Worm (Caenorhabditis elegans) whole organism, L2 larva: ENCODE results near the gene T07C4.3.
A peak's percentile ranks its signal among the peaks of the same experiment; 100 is the strongest.

Source experiments
- C34F6.9 ChIP-seq: fragments of 150-350 bp; optimal IDR thresholded peaks from 2 replicates; lab custom pipeline; 2014; ENCODE audit warnings: missing biosample characterization, missing genetic modification characterization
- F13H6.1 ChIP-seq: sonication (generic microtip); optimal IDR thresholded peaks from 2 replicates; lab custom pipeline; 2016; ENCODE audit warnings: missing genetic modification characterization, missing compliant biosample characterization
- R02D3.7 ChIP-seq: fragments of 150-350 bp; optimal IDR thresholded peaks from 2 replicates; lab custom pipeline; 2014; ENCODE audit warnings: missing biosample characterization, missing genetic modification characterization
- Y55F3AM.14 ChIP-seq: fragments of 200-800 bp; sonication (Bioruptor generic); optimal IDR thresholded peaks from 2 replicates; lab custom pipeline; 2018; ENCODE audit warnings: mild to moderate bottlenecking, missing genetic modification characterization, missing compliant biosample characterization
- ZK546.5 ChIP-seq: sonication (generic microtip); optimal IDR thresholded peaks from 2 replicates; lab custom pipeline; 2017; ENCODE audit warnings: missing biosample characterization, missing genetic modification characterization
- alr-1 ChIP-seq: fragments of 150-350 bp; optimal IDR thresholded peaks from 2 replicates; lab custom pipeline; 2014; ENCODE audit warnings: missing biosample characterization, missing genetic modification characterization
- aly-2 ChIP-seq: fragments of 150-350 bp; optimal IDR thresholded peaks from 2 replicates; lab custom pipeline; 2014; ENCODE audit warnings: missing biosample characterization, missing genetic modification characterization
- ama-1 ChIP-seq: fragments of 150-350 bp; optimal IDR thresholded peaks from 2 replicates; lab custom pipeline; 2018; ENCODE audit warnings: inconsistent platforms
- blmp-1 ChIP-seq: sonication (generic microtip); optimal IDR thresholded peaks from 2 replicates; lab custom pipeline; 2017; ENCODE audit warnings: missing genetic modification characterization, mild to moderate bottlenecking, missing compliant biosample characterization, antibody characterized with exemption, moderate library complexity; ENCODE audit not compliant: insufficient read depth
- ceh-16 ChIP-seq: fragments of 150-350 bp; optimal IDR thresholded peaks from 2 replicates; lab custom pipeline; 2014; ENCODE audit warnings: missing biosample characterization, missing genetic modification characterization
- ceh-82 ChIP-seq: fragments of 150-350 bp; optimal IDR thresholded peaks from 2 replicates; lab custom pipeline; 2014; ENCODE audit warnings: missing biosample characterization, missing genetic modification characterization
- crh-2 ChIP-seq: sonication (generic microtip); optimal IDR thresholded peaks from 2 replicates; lab custom pipeline; 2017; ENCODE audit warnings: missing biosample characterization, missing genetic modification characterization
- egl-27 ChIP-seq: sonication (generic microtip); optimal IDR thresholded peaks from 3 replicates; lab custom pipeline; 2017; ENCODE audit warnings: missing biosample characterization, missing genetic modification reagents, missing genetic modification characterization
- elt-1 ChIP-seq: fragments of 150-350 bp; optimal IDR thresholded peaks from 2 replicates; lab custom pipeline; 2014; ENCODE audit warnings: missing biosample characterization, missing genetic modification characterization
- elt-3 ChIP-seq: sonication (generic microtip); optimal IDR thresholded peaks from 2 replicates; lab custom pipeline; 2017; ENCODE audit warnings: missing biosample characterization, missing genetic modification characterization
- fos-1 ChIP-seq: fragments of 150-350 bp; optimal IDR thresholded peaks from 2 replicates; lab custom pipeline; 2014; ENCODE audit warnings: missing biosample characterization, missing genetic modification characterization
- gmeb-1 ChIP-seq: fragments of 150-350 bp; optimal IDR thresholded peaks from 2 replicates; lab custom pipeline; 2014; ENCODE audit warnings: missing biosample characterization, missing genetic modification characterization
- lin-11 ChIP-seq: fragments of 150-350 bp; sonication (generic microtip); optimal IDR thresholded peaks from 2 replicates; lab custom pipeline; 2014; ENCODE audit warnings: missing biosample characterization, missing genetic modification characterization, inconsistent platforms, mixed read lengths
- lin-13 ChIP-seq: fragments of 150-350 bp; optimal IDR thresholded peaks from 2 replicates; lab custom pipeline; 2014; ENCODE audit warnings: missing biosample characterization, missing genetic modification reagents, missing genetic modification characterization
- lin-39 ChIP-seq: fragments of 150-350 bp; optimal IDR thresholded peaks from 2 replicates; lab custom pipeline; 2014; ENCODE audit warnings: missing biosample characterization, missing genetic modification reagents, missing genetic modification characterization
- lsy-2 ChIP-seq, 2 experiments: fragments of 150-350 bp in 1 of 2; sonication (generic microtip) in 1 of 2; optimal IDR thresholded peaks; 2 replicates each; lab custom pipeline; 2014 to 2017; ENCODE audit warnings: missing biosample characterization in 2 of 2, missing genetic modification characterization in 2 of 2
- mab-5 ChIP-seq: fragments of 150-350 bp; optimal IDR thresholded peaks from 2 replicates; lab custom pipeline; 2014; ENCODE audit warnings: missing biosample characterization, missing genetic modification characterization
- mbf-1 ChIP-seq: sonication (generic microtip); optimal IDR thresholded peaks from 2 replicates; lab custom pipeline; 2017; ENCODE audit warnings: missing biosample characterization, missing genetic modification characterization
- mdl-1 ChIP-seq, 2 experiments: fragments of 150-350 bp in 1 of 2; sonication (generic microtip) in 1 of 2; optimal IDR thresholded peaks; 2 replicates each; lab custom pipeline; 2017; ENCODE audit warnings: missing biosample characterization in 2 of 2, missing genetic modification characterization in 2 of 2
- nhr-11 ChIP-seq: fragments of 150-350 bp; optimal IDR thresholded peaks from 2 replicates; lab custom pipeline; 2014; ENCODE audit warnings: missing biosample characterization, missing genetic modification characterization
- nhr-12 ChIP-seq: fragments of 150-350 bp; optimal IDR thresholded peaks from 2 replicates; lab custom pipeline; 2014; ENCODE audit warnings: missing biosample characterization, missing genetic modification characterization
- nhr-129 ChIP-seq: fragments of 150-350 bp; optimal IDR thresholded peaks from 2 replicates; lab custom pipeline; 2014; ENCODE audit warnings: missing biosample characterization, missing genetic modification characterization
- nhr-21 ChIP-seq: fragments of 150-350 bp; optimal IDR thresholded peaks from 2 replicates; lab custom pipeline; 2014; ENCODE audit warnings: missing biosample characterization, missing genetic modification characterization
- nhr-23 ChIP-seq: fragments of 150-350 bp; optimal IDR thresholded peaks from 2 replicates; lab custom pipeline; 2014; ENCODE audit warnings: missing biosample characterization, missing genetic modification reagents, missing genetic modification characterization
- nhr-25 ChIP-seq: fragments of 150-350 bp; sonication (generic microtip); optimal IDR thresholded peaks from 3 replicates; lab custom pipeline; 2014; ENCODE audit warnings: missing biosample characterization, missing genetic modification characterization
- nhr-6 ChIP-seq: fragments of 150-350 bp; optimal IDR thresholded peaks from 2 replicates; lab custom pipeline; 2014; ENCODE audit warnings: missing biosample characterization, missing genetic modification characterization
- peb-1 ChIP-seq: fragments of 150-350 bp; optimal IDR thresholded peaks from 2 replicates; lab custom pipeline; 2014; ENCODE audit warnings: missing biosample characterization, missing genetic modification characterization
- sem-4 ChIP-seq: fragments of 150-350 bp; optimal IDR thresholded peaks from 2 replicates; lab custom pipeline; 2014; ENCODE audit warnings: missing biosample characterization, missing genetic modification reagents, missing genetic modification characterization
- skn-1 ChIP-seq: sonication (generic microtip); optimal IDR thresholded peaks from 2 replicates; lab custom pipeline; 2017; ENCODE audit warnings: missing biosample characterization, missing genetic modification characterization
- sma-3 ChIP-seq: sonication (generic microtip); optimal IDR thresholded peaks from 2 replicates; lab custom pipeline; 2016; ENCODE audit warnings: missing genetic modification reagents, missing genetic modification characterization, missing compliant biosample characterization
- sma-9 ChIP-seq, 2 experiments: fragments of 150-350 bp in 1 of 2; sonication (generic microtip) in 1 of 2; optimal IDR thresholded peaks; 2 replicates each; lab custom pipeline; 2014 to 2016; ENCODE audit warnings: missing genetic modification characterization in 2 of 2, mild to moderate bottlenecking in 1 of 2, missing biosample characterization in 1 of 2, missing compliant biosample characterization in 1 of 2, missing genetic modification reagents in 1 of 2, moderate library complexity in 1 of 2
- snpc-4 ChIP-seq: fragments of 150-350 bp; optimal IDR thresholded peaks from 2 replicates; lab custom pipeline; 2014; ENCODE audit warnings: missing biosample characterization, missing genetic modification characterization
- unc-39 ChIP-seq: fragments of 150-350 bp; optimal IDR thresholded peaks from 2 replicates; lab custom pipeline; 2014; ENCODE audit warnings: missing biosample characterization, missing genetic modification characterization
- unc-55 ChIP-seq: fragments of 150-350 bp; sonication (generic microtip); optimal IDR thresholded peaks from 3 replicates; lab custom pipeline; 2014; ENCODE audit warnings: missing biosample characterization, missing genetic modification reagents, missing genetic modification characterization
- unc-62 ChIP-seq: fragments of 150-350 bp; optimal IDR thresholded peaks from 2 replicates; lab custom pipeline; 2014; ENCODE audit warnings: missing biosample characterization, missing genetic modification reagents, missing genetic modification characterization
- zag-1 ChIP-seq: fragments of 150-350 bp; optimal IDR thresholded peaks from 2 replicates; lab custom pipeline; 2014; ENCODE audit warnings: missing biosample characterization, missing genetic modification characterization
- ztf-1 ChIP-seq: fragments of 200-800 bp; sonication (Bioruptor generic); conservative IDR thresholded peaks from 2 replicates; pipeline ENCODE4 v1.3.6; 2022; ENCODE audit warnings: missing genetic modification characterization, missing compliant biosample characterization
- ztf-11 ChIP-seq: sonication (generic microtip); optimal IDR thresholded peaks from 2 replicates; lab custom pipeline; 2017; ENCODE audit warnings: missing biosample characterization, missing genetic modification characterization
- ztf-4 ChIP-seq: fragments of 150-350 bp; optimal IDR thresholded peaks from 2 replicates; lab custom pipeline; 2014; ENCODE audit warnings: missing biosample characterization, missing genetic modification characterization

T07C4.3 gene

ce11 chrIII:10330372-10331062 lies 21.4 kb upstream of the T07C4.3 start, which contains the start of gene nex-2:
Gene nex-2, minus strand, starts transcription at chrIII:10330422.
- TF ChIP-seq egl-27 (tag; lab: Kevin White, UChicago): no peak
- TF ChIP-seq skn-1: no peak
- no peak for TF ChIP-seq mdl-1 (tag; optimal IDR thresholded peaks at IDR 0.05; lab: Kevin White, UChicago)
- no peak for TF ChIP-seq ceh-16 (tag; lab: Kevin White, UChicago)
- TF ChIP-seq fos-1 (tag; lab: Kevin White, UChicago): no peak
- no peak for TF ChIP-seq peb-1 (tag; lab: Kevin White, UChicago)
- no peak for TF ChIP-seq Y55F3AM.14 (GFP tag; lab: Kevin White, UChicago)
- no peak for TF ChIP-seq ceh-82 (tag; lab: Kevin White, UChicago)
- no peak for TF ChIP-seq sma-3
- no peak for TF ChIP-seq snpc-4 (tag; lab: Kevin White, UChicago)
- no peak for TF ChIP-seq nhr-23 (tag; lab: Kevin White, UChicago)
- TF ChIP-seq lsy-2 (tag; optimal IDR thresholded peaks at IDR 0.05; lab: Kevin White, UChicago): no peak

ce11 chrIII:10331232-10331631 lies 20.7 kb upstream of the T07C4.3 start:
- TF ChIP-seq sma-3: peak; percentile 15
- TF ChIP-seq nhr-129 (tag; lab: Kevin White, UChicago): peak; percentile 42
- TF ChIP-seq C34F6.9 (tag; lab: Kevin White, UChicago): peak; percentile 48
- TF ChIP-seq nhr-12: no peak
- TF ChIP-seq ama-1 (lab: Kevin White, UChicago): peak; percentile 54
- TF ChIP-seq nhr-11 (tag; lab: Kevin White, UChicago): no peak
- peak; percentile 36 for TF ChIP-seq F13H6.1

ce11 chrIII:10332560-10332959 lies 19.4 kb upstream of the T07C4.3 start, which contains the start of gene T07C4.12:
Gene T07C4.12, minus strand, starts transcription at chrIII:10332660.
- TF ChIP-seq nhr-129 (tag; lab: Kevin White, UChicago): no peak
- TF ChIP-seq unc-62 (GFP tag; lab: Kevin White, UChicago): no peak
- no peak for TF ChIP-seq ztf-4 (tag; lab: Kevin White, UChicago)
- TF ChIP-seq ztf-11 (tag; lab: Kevin White, UChicago): no peak
- TF ChIP-seq snpc-4 (tag; lab: Kevin White, UChicago): no peak
- TF ChIP-seq elt-1 (tag; lab: Kevin White, UChicago): no peak

- TF ChIP-seq alr-1 (tag; lab: Kevin White, UChicago): no peak
- TF ChIP-seq blmp-1 (tag; lab: Kevin White, UChicago): peak; percentile 31
- TF ChIP-seq mbf-1: no peak
- peak in 1 of 2 experiments; percentile 46 for TF ChIP-seq mdl-1 (tag; optimal IDR thresholded peaks at IDR 0.05; lab: Kevin White, UChicago)
- TF ChIP-seq ztf-1: no peak
- no peak for TF ChIP-seq nhr-12
- no peak for TF ChIP-seq unc-39 (tag; lab: Kevin White, UChicago)
- TF ChIP-seq gmeb-1 (tag; lab: Kevin White, UChicago): peak; percentile 90
- peak; percentile 36 for TF ChIP-seq ZK546.5 (tag; lab: Kevin White, UChicago)
- TF ChIP-seq zag-1 (tag; lab: Kevin White, UChicago): peak; percentile 39
- TF ChIP-seq R02D3.7 (tag; lab: Kevin White, UChicago): peak; percentile 49
- peak; percentile 85 for TF ChIP-seq lin-11 (tag; lab: Kevin White, UChicago)
- peak; percentile 78 for TF ChIP-seq lin-13 (GFP tag; lab: Kevin White, UChicago)
- peak; percentile 80 for TF ChIP-seq nhr-25 (tag; lab: Kevin White, UChicago)
- TF ChIP-seq crh-2 (tag; lab: Kevin White, UChicago): peak; percentile 87
- no peak for TF ChIP-seq ceh-82 (tag; lab: Kevin White, UChicago)
- peak; percentile 87 for TF ChIP-seq unc-55 (GFP tag; lab: Kevin White, UChicago)
- TF ChIP-seq nhr-129 (tag; lab: Kevin White, UChicago): peak; percentile 77
- peak; percentile 19 for TF ChIP-seq sem-4 (tag; lab: Kevin White, UChicago)
- peak; percentile 44 for TF ChIP-seq ztf-4 (tag; lab: Kevin White, UChicago)
- peak; percentile 11 for TF ChIP-seq Y55F3AM.14 (GFP tag; lab: Kevin White, UChicago)
- TF ChIP-seq egl-27 (tag; lab: Kevin White, UChicago): peak; percentile 77
- no peak for TF ChIP-seq unc-62 (GFP tag; lab: Kevin White, UChicago)
- peak; percentile 24 for TF ChIP-seq nhr-6 (tag; lab: Kevin White, UChicago)
- TF ChIP-seq aly-2 (tag; lab: Kevin White, UChicago): peak; percentile 33
- TF ChIP-seq ceh-16 (tag; lab: Kevin White, UChicago): peak; percentile 19
- peak; percentile 79 for TF ChIP-seq sma-9 (GFP tag; optimal IDR thresholded peaks at IDR 0.05; lab: Kevin White, UChicago)
- no peak for TF ChIP-seq sma-9 (tag; optimal IDR thresholded peaks at IDR 0.05; lab: Kevin White, UChicago)
- no peak for TF ChIP-seq lin-39 (tag; lab: Kevin White, UChicago)
- peak; percentile 84 for TF ChIP-seq F13H6.1
- peak; percentile 63 for TF ChIP-seq mab-5
- no peak for TF ChIP-seq elt-1 (tag; lab: Kevin White, UChicago)
- TF ChIP-seq elt-3 (tag; lab: Kevin White, UChicago): no peak
- TF ChIP-seq snpc-4 (tag; lab: Kevin White, UChicago): peak; percentile 63
- peak; percentile 77 for TF ChIP-seq nhr-21
Observed at ce11 chrIII:10333961-10334542, 17.9 kb upstream of the T07C4.3 start, which contains the start of the genes jmjd-4 and mev-1. Gene jmjd-4, minus strand, starts transcription at chrIII:10334018. Gene mev-1, plus strand, starts transcription at chrIII:10334277.
